Worm (Caenorhabditis elegans): Measurements from ENCODE around the gene R11D1.10.

ce11 chrV:12747431-12747830 is 18.1 kb downstream of the R11D1.10 start, which contains the start of gene C15C8.4:
- TF ChIP-seq ama-1 (optimal IDR thresholded peaks at IDR 0.05): no peak
- no peak for TF ChIP-seq F13H6.1 (tag; optimal IDR thresholded peaks at IDR 0.05)
- no peak for TF ChIP-seq nhr-12 (tag; optimal IDR thresholded peaks at IDR 0.05)
- no peak for TF ChIP-seq snpc-4 (tag; optimal IDR thresholded peaks at IDR 0.05)
- no peak for TF ChIP-seq ztf-4 (tag; optimal IDR thresholded peaks at IDR 0.05)
- TF ChIP-seq nhr-237 (tag; optimal IDR thresholded peaks at IDR 0.05): no peak
- TF ChIP-seq nhr-11 (tag; optimal IDR thresholded peaks at IDR 0.05): no peak
- TF ChIP-seq sma-3 (GFP tag; optimal IDR thresholded peaks at IDR 0.05): no peak
- no peak for TF ChIP-seq R02D3.7 (tag; optimal IDR thresholded peaks at IDR 0.05)
- no peak for TF ChIP-seq nhr-6 (tag; optimal IDR thresholded peaks at IDR 0.05)
- no peak for TF ChIP-seq skn-1 (tag; optimal IDR thresholded peaks at IDR 0.05)
- no peak for TF ChIP-seq egl-27 (tag; optimal IDR thresholded peaks at IDR 0.05)
